Fruit fly (Drosophila melanogaster) whole organism, wandering third instar larva: ENCODE results near the gene Rab9Fb.

Experiments used
- CG32264 ChIP-seq: fragments of 200-800 bp; sonication (Bioruptor generic); optimal IDR thresholded peaks from 2 replicates; lab custom pipeline; 2016; ENCODE audit warnings: missing biosample characterization, missing genetic modification characterization
- CG9705 ChIP-seq: fragments of 200-800 bp; sonication (Bioruptor generic); optimal IDR thresholded peaks from 2 replicates; lab custom pipeline; 2018; ENCODE audit warnings: missing biosample characterization, mild to moderate bottlenecking, missing genetic modification characterization
- Dfd ChIP-seq: fragments of >200 bp; optimal IDR thresholded peaks from 2 replicates; lab custom pipeline; 2017; ENCODE audit warnings: missing biosample characterization, missing genetic modification characterization
- GATAd ChIP-seq: sonication (Bioruptor generic); optimal IDR thresholded peaks from 2 replicates; lab custom pipeline; 2016; ENCODE audit warnings: missing biosample characterization, missing genetic modification characterization
- HLH106 ChIP-seq: fragments of 200-800 bp; optimal IDR thresholded peaks from 3 replicates; lab custom pipeline; 2019; ENCODE audit warnings: missing biosample characterization, mild to moderate bottlenecking, missing genetic modification characterization, moderate library complexity
- Myc ChIP-seq: fragments of >200 bp; optimal IDR thresholded peaks from 2 replicates; lab custom pipeline; 2017
- Rel ChIP-seq, 2 experiments: fragments of 200-800 bp; sonication (Bioruptor generic) in 1 of 2; optimal IDR thresholded peaks; 2 replicates in 1 of 2; 3 replicates in 1 of 2; lab custom pipeline; 2016 to 2019; ENCODE audit warnings: mild to moderate bottlenecking in 2 of 2, missing biosample characterization in 2 of 2, missing genetic modification characterization in 2 of 2, moderate library complexity in 1 of 2
- fru ChIP-seq: fragments of 200-800 bp; sonication (Bioruptor generic); optimal IDR thresholded peaks from 3 replicates; lab custom pipeline; 2016; ENCODE audit warnings: missing biosample characterization, mild to moderate bottlenecking, missing genetic modification characterization
- lola ChIP-seq: fragments of >200 bp; optimal IDR thresholded peaks from 2 replicates; lab custom pipeline; 2017; ENCODE audit warnings: missing biosample characterization, missing genetic modification characterization
- rgr ChIP-seq: fragments of 200-800 bp; sonication (Bioruptor generic); optimal IDR thresholded peaks from 3 replicates; lab custom pipeline; 2016; ENCODE audit warnings: missing biosample characterization, mild to moderate bottlenecking, missing genetic modification characterization

- TF ChIP-seq Rel (GFP tag; optimal IDR thresholded peaks at IDR 0.05; lab: Kevin White, UChicago) (no peak), Rel (tag; optimal IDR thresholded peaks at IDR 0.05; lab: Kevin White, UChicago) (no peak), lola (GFP tag; lab: Kevin White, UChicago) (no peak), GATAd (GFP tag; lab: Kevin White, UChicago) (no peak), CG9705 (GFP tag; lab: Kevin White, UChicago) (no peak), Myc (no peak), HLH106 (tag; lab: Kevin White, UChicago) (no peak), rgr (GFP tag; lab: Kevin White, UChicago) (no peak), fru (peak; percentile 2), Dfd (GFP tag; lab: Kevin White, UChicago) (no peak), CG32264 (GFP tag; lab: Kevin White, UChicago) (no peak)
Observed at dm6 chrX:10933776-10934175, 18.5 kb downstream of the Rab9Fb start.
